Worm (Caenorhabditis elegans) whole organism, late embryonic: ENCODE results near the gene E02H4.2.

Experiments
- F13H6.1 ChIP-seq: sonication (generic microtip); optimal IDR thresholded peaks from 2 replicates; lab custom pipeline; 2016; ENCODE audit warnings: missing genetic modification characterization, missing compliant biosample characterization
- K02D7.2 ChIP-seq: sonication (generic microtip); optimal IDR thresholded peaks from 2 replicates; lab custom pipeline; 2017; ENCODE audit warnings: mild to moderate bottlenecking, missing genetic modification characterization, missing compliant biosample characterization
- K09A11.1 ChIP-seq: sonication (generic microtip); optimal IDR thresholded peaks from 2 replicates; lab custom pipeline; 2017; ENCODE audit warnings: antibody characterized with exemption, mild to moderate bottlenecking, missing genetic modification characterization, missing compliant biosample characterization; ENCODE audit not compliant: insufficient read depth
- T23F11.4 ChIP-seq: fragments of 200-800 bp; sonication (Bioruptor generic); optimal IDR thresholded peaks from 2 replicates; lab custom pipeline; 2018; ENCODE audit warnings: mild to moderate bottlenecking, missing genetic modification characterization, missing compliant biosample characterization
- Y22D7AL.16 ChIP-seq: sonication (generic microtip); optimal IDR thresholded peaks from 2 replicates; lab custom pipeline; 2016; ENCODE audit warnings: missing genetic modification characterization, missing compliant biosample characterization
- ama-1 ChIP-seq: fragments of 150-350 bp; optimal IDR thresholded peaks from 2 replicates; lab custom pipeline; 2014
- ceh-14 ChIP-seq: sonication (generic microtip); optimal IDR thresholded peaks from 2 replicates; lab custom pipeline; 2016; ENCODE audit warnings: missing genotype, missing genetic modification characterization, missing compliant biosample characterization
- ceh-18 ChIP-seq: sonication (generic microtip); optimal IDR thresholded peaks from 2 replicates; lab custom pipeline; 2016; ENCODE audit warnings: missing genetic modification characterization, missing compliant biosample characterization
- ceh-2 ChIP-seq: sonication (generic microtip); optimal IDR thresholded peaks from 2 replicates; lab custom pipeline; 2016; ENCODE audit warnings: missing genotype, missing genetic modification characterization, missing compliant biosample characterization
- ceh-22 ChIP-seq: sonication (generic microtip); optimal IDR thresholded peaks from 2 replicates; lab custom pipeline; 2017; ENCODE audit warnings: missing biosample characterization, missing genetic modification characterization
- ceh-24 ChIP-seq: sonication (generic microtip); optimal IDR thresholded peaks from 2 replicates; lab custom pipeline; 2016; ENCODE audit warnings: mild to moderate bottlenecking, missing genetic modification characterization, missing compliant biosample characterization
- ceh-30 ChIP-seq: fragments of 150-350 bp; optimal IDR thresholded peaks from 2 replicates; lab custom pipeline; 2014; ENCODE audit warnings: missing biosample characterization, missing genetic modification characterization
- ceh-31 ChIP-seq: sonication (generic microtip); optimal IDR thresholded peaks from 2 replicates; lab custom pipeline; 2016; ENCODE audit warnings: missing genetic modification characterization, missing compliant biosample characterization
- ceh-34 ChIP-seq: sonication (generic microtip); optimal IDR thresholded peaks from 2 replicates; lab custom pipeline; 2016; ENCODE audit warnings: mild to moderate bottlenecking, missing genetic modification characterization, missing compliant biosample characterization
- ceh-6 ChIP-seq: fragments of 200-800 bp; sonication (Bioruptor generic); optimal IDR thresholded peaks from 2 replicates; lab custom pipeline; 2018; ENCODE audit warnings: mild to moderate bottlenecking, missing genetic modification characterization, missing compliant biosample characterization
- ceh-9 ChIP-seq: sonication (generic microtip); optimal IDR thresholded peaks from 2 replicates; lab custom pipeline; 2016; ENCODE audit warnings: mild to moderate bottlenecking, missing genetic modification characterization, inconsistent platforms, missing compliant biosample characterization
- che-1 ChIP-seq: sonication (generic microtip); optimal IDR thresholded peaks from 2 replicates; lab custom pipeline; 2016; ENCODE audit warnings: mild to moderate bottlenecking, missing genetic modification characterization, missing compliant biosample characterization
- dve-1 ChIP-seq: sonication (generic microtip); optimal IDR thresholded peaks from 2 replicates; lab custom pipeline; 2017; ENCODE audit warnings: antibody characterized with exemption, mild to moderate bottlenecking, missing genetic modification characterization, missing compliant biosample characterization
- ets-4 ChIP-seq: sonication (generic microtip); optimal IDR thresholded peaks from 2 replicates; lab custom pipeline; 2016; ENCODE audit warnings: missing genetic modification characterization, missing compliant biosample characterization
- eyg-1 ChIP-seq: sonication (generic microtip); optimal IDR thresholded peaks from 2 replicates; lab custom pipeline; 2016; ENCODE audit warnings: missing genotype, missing genetic modification characterization, missing compliant biosample characterization
- fax-1 ChIP-seq: sonication (generic microtip); optimal IDR thresholded peaks from 2 replicates; lab custom pipeline; 2016; ENCODE audit warnings: missing genotype, missing genetic modification characterization, missing compliant biosample characterization
- hlh-15 ChIP-seq: sonication (generic microtip); optimal IDR thresholded peaks from 2 replicates; lab custom pipeline; 2016; ENCODE audit warnings: missing genetic modification characterization, missing compliant biosample characterization
- hlh-30 ChIP-seq: sonication (generic microtip); optimal IDR thresholded peaks from 2 replicates; lab custom pipeline; 2017; ENCODE audit warnings: antibody characterized with exemption, missing genetic modification characterization, missing compliant biosample characterization; ENCODE audit not compliant: insufficient read depth
- lim-6 ChIP-seq: sonication (generic microtip); optimal IDR thresholded peaks from 2 replicates; lab custom pipeline; 2016; ENCODE audit warnings: missing genetic modification characterization, missing compliant biosample characterization
- lin-11 ChIP-seq: fragments of 200-800 bp; sonication (Bioruptor generic); optimal IDR thresholded peaks from 2 replicates; lab custom pipeline; 2018; ENCODE audit warnings: mild to moderate bottlenecking, missing genetic modification characterization, missing compliant biosample characterization
- madf-2 ChIP-seq: sonication (generic microtip); optimal IDR thresholded peaks from 2 replicates; lab custom pipeline; 2017; ENCODE audit warnings: missing genetic modification characterization, missing compliant biosample characterization
- nfya-1 ChIP-seq: sonication (generic microtip); optimal IDR thresholded peaks from 2 replicates; lab custom pipeline; 2017; ENCODE audit warnings: missing genetic modification characterization, mild to moderate bottlenecking, missing compliant biosample characterization, antibody characterized with exemption, moderate library complexity
- nhr-11 ChIP-seq: fragments of 150-350 bp; optimal IDR thresholded peaks from 2 replicates; lab custom pipeline; 2014; ENCODE audit warnings: missing biosample characterization, missing genetic modification characterization
- pag-3 ChIP-seq: sonication (generic microtip); optimal IDR thresholded peaks from 2 replicates; lab custom pipeline; 2016; ENCODE audit warnings: missing compliant biosample characterization, missing genetic modification characterization, borderline replicate concordance
- pax-1 ChIP-seq: fragments of 150-350 bp; optimal IDR thresholded peaks from 2 replicates; lab custom pipeline; 2014; ENCODE audit warnings: missing biosample characterization, missing genetic modification characterization
- pha-2 ChIP-seq: sonication (generic microtip); optimal IDR thresholded peaks from 2 replicates; lab custom pipeline; 2017; ENCODE audit warnings: mild to moderate bottlenecking, missing genetic modification characterization, missing compliant biosample characterization
- pqm-1 ChIP-seq: sonication (generic microtip); optimal IDR thresholded peaks from 2 replicates; lab custom pipeline; 2016; ENCODE audit warnings: missing genetic modification characterization, missing compliant biosample characterization
- pros-1 ChIP-seq: fragments of 150-350 bp; optimal IDR thresholded peaks from 2 replicates; lab custom pipeline; 2014; ENCODE audit warnings: missing biosample characterization, missing genetic modification reagents, missing genetic modification characterization
- sox-2 ChIP-seq: fragments of 200-800 bp; sonication (Bioruptor generic); IDR thresholded peaks from 2 replicates; pipeline ENCODE4 v1.3.6; 2022; ENCODE audit warnings: missing genetic modification reagents, missing genetic modification characterization, missing compliant biosample characterization
- sox-4 ChIP-seq: sonication (generic microtip); optimal IDR thresholded peaks from 2 replicates; lab custom pipeline; 2017; ENCODE audit warnings: mild to moderate bottlenecking, missing genetic modification characterization, inconsistent platforms, missing compliant biosample characterization
- syd-9 ChIP-seq: sonication (generic microtip); optimal IDR thresholded peaks from 2 replicates; lab custom pipeline; 2016; ENCODE audit warnings: mild to moderate bottlenecking, missing genetic modification characterization, moderate library complexity, missing compliant biosample characterization
- tbx-2 ChIP-seq: sonication (generic microtip); optimal IDR thresholded peaks from 2 replicates; lab custom pipeline; 2016; ENCODE audit warnings: missing genetic modification characterization, missing compliant biosample characterization
- ttx-3 ChIP-seq: sonication (generic microtip); optimal IDR thresholded peaks from 2 replicates; lab custom pipeline; 2016; ENCODE audit warnings: missing genetic modification reagents, missing genetic modification characterization, missing compliant biosample characterization
- unc-3 ChIP-seq, 2 experiments: fragments of 200-800 bp in 1 of 2; sonication (Bioruptor generic) in 1 of 2; sonication (generic microtip) in 1 of 2; conservative IDR thresholded peaks in 1 of 2; optimal IDR thresholded peaks in 1 of 2; 2 replicates each; pipeline versions ENCODE4 v1.3.6 to Lab custom; 2016 to 2022; ENCODE audit warnings: missing compliant biosample characterization in 2 of 2, missing genetic modification characterization in 2 of 2, missing genetic modification reagents in 1 of 2
- unc-55 ChIP-seq: sonication (generic microtip); optimal IDR thresholded peaks from 2 replicates; lab custom pipeline; 2017; ENCODE audit warnings: missing biosample characterization, missing genetic modification reagents, missing genetic modification characterization
- unc-86 ChIP-seq: sonication (generic microtip); optimal IDR thresholded peaks from 2 replicates; lab custom pipeline; 2016; ENCODE audit warnings: missing genetic modification characterization, missing compliant biosample characterization
- ztf-16 ChIP-seq: sonication (generic microtip); optimal IDR thresholded peaks from 2 replicates; lab custom pipeline; 2017; ENCODE audit warnings: missing genetic modification characterization, missing compliant biosample characterization

E02H4.2 gene

ce11 chrX:14236121-14236824, 45.2 kb downstream of the E02H4.2 start:
- TF ChIP-seq pag-3 (tag; lab: Kevin White, UChicago) (no peak), ceh-6 (GFP tag; lab: Kevin White, UChicago) (no peak), F13H6.1 (tag; lab: Kevin White, UChicago) (no peak), lin-11 (tag; lab: Kevin White, UChicago) (no peak), ceh-14 (no peak), hlh-30 (tag; lab: Kevin White, UChicago) (no peak), unc-86 (tag; lab: Kevin White, UChicago) (no peak), pqm-1 (no peak), unc-3 (GFP tag; conservative IDR thresholded peaks at IDR 0.05; lab: Robert Waterston, UW) (no peak), unc-3 (tag; optimal IDR thresholded peaks at IDR 0.05; lab: Kevin White, UChicago) (no peak), nhr-11 (tag; lab: Kevin White, UChicago) (no peak), ttx-3 (tag; lab: Kevin White, UChicago) (no peak), Y22D7AL.16 (no peak), ceh-30 (tag; lab: Kevin White, UChicago) (no peak), madf-2 (no peak), pax-1 (tag; lab: Kevin White, UChicago) (no peak), hlh-15 (tag; lab: Kevin White, UChicago) (no peak), tbx-2 (tag; lab: Kevin White, UChicago) (no peak), ceh-9 (tag; lab: Kevin White, UChicago) (no peak), ama-1 (lab: Kevin White, UChicago) (no peak), fax-1 (tag; lab: Kevin White, UChicago) (no peak)

ce11 chrX:14234932-14235331, 46.5 kb downstream of the E02H4.2 start, which contains the start of gene srg-37:
Gene srg-37, minus strand, starts transcription at chrX:14235032.
- TF ChIP-seq lin-11 (tag; lab: Kevin White, UChicago) (no peak), pag-3 (tag; lab: Kevin White, UChicago) (no peak), unc-55 (GFP tag; lab: Kevin White, UChicago) (no peak), ztf-16 (tag; lab: Kevin White, UChicago) (no peak), K02D7.2 (no peak), ceh-24 (tag; lab: Kevin White, UChicago) (no peak), pha-2 (no peak), tbx-2 (tag; lab: Kevin White, UChicago) (no peak), pqm-1 (no peak), nfya-1 (tag; lab: Kevin White, UChicago) (no peak), sox-4 (tag; lab: Kevin White, UChicago) (no peak), che-1 (no peak), ceh-18 (no peak), syd-9 (tag; lab: Kevin White, UChicago) (no peak), madf-2 (no peak), ceh-31 (tag; lab: Kevin White, UChicago) (no peak), ceh-9 (tag; lab: Kevin White, UChicago) (no peak), ceh-34 (tag; lab: Kevin White, UChicago) (no peak)
- TF ChIP-seq, all 69 proteins: peak for 0

ce11 chrX:14234366-14234765, 47.1 kb downstream of the E02H4.2 start, which contains the start of gene srg-36:
Gene srg-36, minus strand, starts transcription at chrX:14234466.
- TF ChIP-seq dve-1 (tag; lab: Kevin White, UChicago) = no peak
- no peak for TF ChIP-seq sox-4 (tag; lab: Kevin White, UChicago)
- no peak for TF ChIP-seq T23F11.4
- TF ChIP-seq unc-3 (GFP tag; conservative IDR thresholded peaks at IDR 0.05; lab: Robert Waterston, UW) = no peak
- no peak for TF ChIP-seq unc-3 (tag; optimal IDR thresholded peaks at IDR 0.05; lab: Kevin White, UChicago)
- TF ChIP-seq ceh-18 = no peak
- TF ChIP-seq ceh-34 (tag; lab: Kevin White, UChicago) = no peak
- TF ChIP-seq ceh-22 = no peak
- TF ChIP-seq ets-4 (tag; lab: Kevin White, UChicago) = no peak
- no peak for TF ChIP-seq pros-1
- TF ChIP-seq eyg-1 (tag; lab: Kevin White, UChicago) = no peak
- TF ChIP-seq K09A11.1 = no peak
- no peak for TF ChIP-seq hlh-15 (tag; lab: Kevin White, UChicago)
- no peak for TF ChIP-seq ceh-2 (tag; lab: Kevin White, UChicago)
- TF ChIP-seq lim-6 (tag; lab: Kevin White, UChicago) = no peak
- no peak for TF ChIP-seq sox-2 (GFP tag; lab: Robert Waterston, UW)
